Fruit fly (Drosophila melanogaster) whole organism, embryonic: Measurements from ENCODE around the gene CG15772.

Source experiments
- Ada2b ChIP-seq: fragments of 200-800 bp; sonication (Bioruptor generic); IDR thresholded peaks from 2 replicates; pipeline ENCODE4 v1.3.6; 2022; ENCODE audit warnings: missing biosample characterization, missing genetic modification characterization
- Aef1 ChIP-seq: fragments of 200-800 bp; sonication (Bioruptor generic); IDR thresholded peaks from 3 replicates; pipeline ENCODE4 v1.3.6; 2022; ENCODE audit warnings: missing biosample characterization, missing genetic modification characterization
- BEAF-32 ChIP-seq: fragments of 200-800 bp; sonication (Bioruptor generic); optimal IDR thresholded peaks from 3 replicates; lab custom pipeline; 2017; ENCODE audit warnings: missing biosample characterization, missing genetic modification characterization, mild to moderate bottlenecking, moderate library complexity, missing genetic modification reagents
- Bgb ChIP-seq: fragments of 200-800 bp; sonication (Bioruptor generic); IDR thresholded peaks from 2 replicates; pipeline ENCODE4 v1.3.6; 2022; ENCODE audit warnings: missing biosample characterization, missing genetic modification characterization; ENCODE audit not compliant: partially characterized antibody
- Blimp-1 ChIP-seq: fragments of 200-800 bp; sonication (Bioruptor generic); optimal IDR thresholded peaks from 3 replicates; lab custom pipeline; 2018; ENCODE audit warnings: missing biosample characterization, missing genetic modification characterization, mild to moderate bottlenecking, moderate library complexity, missing genetic modification reagents
- BtbVII ChIP-seq: fragments of 200-800 bp; sonication (Bioruptor generic); optimal IDR thresholded peaks from 3 replicates; lab custom pipeline; 2017; ENCODE audit warnings: missing biosample characterization, mild to moderate bottlenecking, missing genetic modification characterization
- CG1024 ChIP-seq: fragments of 200-800 bp; sonication (Bioruptor generic); IDR thresholded peaks from 2 replicates; pipeline ENCODE4 v1.3.6; 2022; ENCODE audit warnings: missing biosample characterization, missing genetic modification characterization
- CG11504 ChIP-seq: fragments of 200-800 bp; sonication (Bioruptor generic); optimal IDR thresholded peaks from 3 replicates; lab custom pipeline; 2019; ENCODE audit warnings: missing biosample characterization, mild to moderate bottlenecking, missing genetic modification characterization, moderate library complexity
- CG12299 ChIP-seq: fragments of 200-800 bp; sonication (Bioruptor generic); optimal IDR thresholded peaks from 2 replicates; lab custom pipeline; 2018; ENCODE audit warnings: missing biosample characterization, mild to moderate bottlenecking, missing genetic modification characterization
- CG13123 ChIP-seq: fragments of 200-800 bp; sonication (Bioruptor generic); optimal IDR thresholded peaks from 2 replicates; lab custom pipeline; 2016; ENCODE audit warnings: missing biosample characterization, missing genetic modification characterization
- CG15269 ChIP-seq: fragments of 200-800 bp; sonication (Bioruptor generic); optimal IDR thresholded peaks from 2 replicates; lab custom pipeline; 2018; ENCODE audit warnings: missing biosample characterization, mild to moderate bottlenecking, missing genetic modification characterization, moderate library complexity
- CG1603 ChIP-seq: fragments of 200-800 bp; sonication (Bioruptor generic); optimal IDR thresholded peaks from 2 replicates; lab custom pipeline; 2019; ENCODE audit warnings: missing biosample characterization, mild to moderate bottlenecking, missing genetic modification characterization, moderate library complexity
- CG17328 ChIP-seq: fragments of 200-800 bp; sonication (Bioruptor generic); IDR thresholded peaks from 2 replicates; pipeline ENCODE4 v1.3.6; 2022; ENCODE audit warnings: missing biosample characterization, missing genetic modification characterization
- CG17912 ChIP-seq: fragments of 200-800 bp; sonication (Bioruptor generic); optimal IDR thresholded peaks from 2 replicates; lab custom pipeline; 2018; ENCODE audit warnings: missing biosample characterization, mild to moderate bottlenecking, missing genetic modification characterization
- CG2120 ChIP-seq: fragments of 200-800 bp; sonication (Bioruptor generic); optimal IDR thresholded peaks from 3 replicates; lab custom pipeline; 2016; ENCODE audit warnings: missing biosample characterization, missing genetic modification characterization
- CG30431 ChIP-seq: fragments of 200-800 bp; sonication (Bioruptor generic); optimal IDR thresholded peaks from 2 replicates; lab custom pipeline; 2017; ENCODE audit warnings: missing biosample characterization, missing genetic modification characterization
- CG4707 ChIP-seq: fragments of 200-800 bp; sonication (Bioruptor generic); optimal IDR thresholded peaks from 2 replicates; lab custom pipeline; 2018; ENCODE audit warnings: missing biosample characterization, mild to moderate bottlenecking, missing genetic modification characterization, moderate library complexity
- CG6272 ChIP-seq: fragments of 200-800 bp; sonication (Bioruptor generic); IDR thresholded peaks from 2 replicates; pipeline ENCODE4 v1.3.6; 2022; ENCODE audit warnings: missing biosample characterization, missing genetic modification characterization
- CG6683 ChIP-seq: fragments of 200-800 bp; sonication (Bioruptor generic); optimal IDR thresholded peaks from 2 replicates; lab custom pipeline; 2017; ENCODE audit warnings: missing biosample characterization, mild to moderate bottlenecking, missing genetic modification characterization, missing genetic modification reagents
- CG8089 ChIP-seq: fragments of 200-800 bp; sonication (Bioruptor generic); optimal IDR thresholded peaks from 3 replicates; lab custom pipeline; 2016; ENCODE audit warnings: missing biosample characterization, missing genetic modification characterization
- CrebB ChIP-seq: fragments of 200-800 bp; sonication (Bioruptor generic); optimal IDR thresholded peaks from 3 replicates; lab custom pipeline; 2018; ENCODE audit warnings: missing biosample characterization, mild to moderate bottlenecking, missing genetic modification characterization
- D19B ChIP-seq: fragments of 200-800 bp; sonication (Bioruptor generic); optimal IDR thresholded peaks from 2 replicates; lab custom pipeline; 2017; ENCODE audit warnings: missing biosample characterization, mild to moderate bottlenecking, missing genetic modification characterization
- Fer3 ChIP-seq: fragments of 200-800 bp; sonication (Bioruptor generic); optimal IDR thresholded peaks from 2 replicates; lab custom pipeline; 2018; ENCODE audit warnings: missing biosample characterization, mild to moderate bottlenecking, missing genetic modification characterization, moderate library complexity
- Six4 ChIP-seq: fragments of 200-800 bp; sonication (Bioruptor generic); optimal IDR thresholded peaks from 2 replicates; lab custom pipeline; 2016; ENCODE audit warnings: missing biosample characterization, missing genetic modification characterization
- Sox102F ChIP-seq: fragments of 200-800 bp; sonication (Bioruptor generic); optimal IDR thresholded peaks from 2 replicates; lab custom pipeline; 2018; ENCODE audit warnings: missing biosample characterization, mild to moderate bottlenecking, missing genetic modification characterization, moderate library complexity
- ab ChIP-seq: fragments of 200-800 bp; sonication (Bioruptor generic); optimal IDR thresholded peaks from 2 replicates; lab custom pipeline; 2016; ENCODE audit warnings: missing biosample characterization, missing genetic modification characterization
- ac ChIP-seq: fragments of 200-800 bp; sonication (Bioruptor generic); optimal IDR thresholded peaks from 3 replicates; lab custom pipeline; 2017; ENCODE audit warnings: missing biosample characterization, mild to moderate bottlenecking, missing genetic modification characterization
- bbx ChIP-seq: fragments of 200-800 bp; sonication (Bioruptor generic); IDR thresholded peaks from 2 replicates; pipeline ENCODE4 v1.3.6; 2022; ENCODE audit warnings: missing biosample characterization, missing genetic modification characterization; ENCODE audit not compliant: partially characterized antibody
- cad ChIP-seq: fragments of >200 bp; optimal IDR thresholded peaks from 2 replicates; lab custom pipeline; 2017; ENCODE audit warnings: missing biosample characterization, missing genetic modification characterization
- cg ChIP-seq: fragments of 200-800 bp; sonication (Bioruptor generic); optimal IDR thresholded peaks from 3 replicates; lab custom pipeline; 2019; ENCODE audit warnings: missing biosample characterization, mild to moderate bottlenecking, missing genetic modification characterization, moderate library complexity
- chn ChIP-seq: fragments of 200-800 bp; sonication (Bioruptor generic); optimal IDR thresholded peaks from 2 replicates; lab custom pipeline; 2016; ENCODE audit warnings: missing biosample characterization, missing genetic modification characterization
- cwo ChIP-seq: fragments of 200-800 bp; sonication (Bioruptor generic); optimal IDR thresholded peaks from 3 replicates; lab custom pipeline; 2017; ENCODE audit warnings: missing biosample characterization, missing genetic modification characterization, mild to moderate bottlenecking, moderate library complexity, missing genetic modification reagents
- da ChIP-seq: fragments of 200-800 bp; sonication (Bioruptor generic); optimal IDR thresholded peaks from 2 replicates; lab custom pipeline; 2016; ENCODE audit warnings: missing biosample characterization, missing genetic modification characterization
- grau ChIP-seq: fragments of 200-800 bp; optimal IDR thresholded peaks from 3 replicates; lab custom pipeline; 2019; ENCODE audit warnings: missing biosample characterization, mild to moderate bottlenecking, missing genetic modification characterization, moderate library complexity
- gt ChIP-seq: fragments of 200-800 bp; sonication (Bioruptor generic); IDR thresholded peaks from 2 replicates; pipeline ENCODE4 v1.3.6; 2022; ENCODE audit warnings: missing biosample characterization, missing genetic modification characterization
- hth ChIP-seq: fragments of >200 bp; optimal IDR thresholded peaks from 2 replicates; lab custom pipeline; 2017; ENCODE audit warnings: inconsistent platforms
- ken ChIP-seq: fragments of 200-800 bp; sonication (Bioruptor generic); IDR thresholded peaks from 3 replicates; pipeline ENCODE4 v1.3.6; 2022; ENCODE audit warnings: missing biosample characterization, missing genetic modification characterization
- klu ChIP-seq: fragments of 200-800 bp; sonication (Bioruptor generic); IDR thresholded peaks from 2 replicates; pipeline ENCODE4 v1.3.6; 2022; ENCODE audit warnings: missing biosample characterization, missing genetic modification characterization
- kni ChIP-seq: fragments of 200-800 bp; sonication (Bioruptor generic); optimal IDR thresholded peaks from 3 replicates; lab custom pipeline; 2017; ENCODE audit warnings: mild to moderate bottlenecking, missing biosample characterization, missing genetic modification reagents, missing genetic modification characterization
- lab ChIP-seq: fragments of 200-800 bp; sonication (Bioruptor generic); optimal IDR thresholded peaks from 3 replicates; lab custom pipeline; 2017; ENCODE audit warnings: missing biosample characterization, missing genetic modification characterization, mild to moderate bottlenecking, moderate library complexity, missing genetic modification reagents
- mam ChIP-seq: fragments of 200-800 bp; sonication (Bioruptor generic); optimal IDR thresholded peaks from 3 replicates; lab custom pipeline; 2016; ENCODE audit warnings: missing biosample characterization, missing genetic modification characterization
- nau ChIP-seq: fragments of 200-800 bp; sonication (Bioruptor generic); optimal IDR thresholded peaks from 3 replicates; lab custom pipeline; 2017; ENCODE audit warnings: missing biosample characterization, mild to moderate bottlenecking, missing genetic modification characterization, missing genetic modification reagents
- pho ChIP-seq: fragments of 200-800 bp; sonication (Bioruptor generic); optimal IDR thresholded peaks from 2 replicates; lab custom pipeline; 2016; ENCODE audit warnings: missing biosample characterization, missing genetic modification characterization
- repo ChIP-seq: fragments of 200-800 bp; sonication (Bioruptor generic); optimal IDR thresholded peaks from 2 replicates; lab custom pipeline; 2016; ENCODE audit warnings: missing biosample characterization, missing genetic modification characterization
- run ChIP-seq: fragments of 200-800 bp; sonication (Bioruptor generic); optimal IDR thresholded peaks from 3 replicates; lab custom pipeline; 2018; ENCODE audit warnings: missing biosample characterization, mild to moderate bottlenecking, missing genetic modification characterization
- shn ChIP-seq: fragments of 200-800 bp; sonication (Bioruptor generic); optimal IDR thresholded peaks from 3 replicates; lab custom pipeline; 2016; ENCODE audit warnings: missing biosample characterization, missing genetic modification characterization
- slou ChIP-seq: fragments of 200-800 bp; sonication (Bioruptor generic); optimal IDR thresholded peaks from 3 replicates; lab custom pipeline; 2016; ENCODE audit warnings: missing biosample characterization, missing genetic modification characterization
- twi ChIP-seq: fragments of 200-800 bp; optimal IDR thresholded peaks from 2 replicates; lab custom pipeline; 2019; ENCODE audit warnings: missing biosample characterization, mild to moderate bottlenecking, missing genetic modification characterization, moderate library complexity
- zf30C ChIP-seq: fragments of 200-800 bp; sonication (Bioruptor generic); optimal IDR thresholded peaks from 3 replicates; lab custom pipeline; 2018; ENCODE audit warnings: missing biosample characterization, mild to moderate bottlenecking, missing genetic modification characterization
- zfh2 ChIP-seq: fragments of 200-800 bp; sonication (Bioruptor generic); optimal IDR thresholded peaks from 2 replicates; lab custom pipeline; 2016; ENCODE audit warnings: missing biosample characterization, missing genetic modification characterization

The CG15772 gene

dm6 chrX:5783260-5784040 lies 31.4 kb downstream of the CG15772 start (continued):
- TF ChIP-seq kni (GFP tag; lab: Kevin White, UChicago) (peak; percentile 8), bbx (no peak), grau (tag; lab: Kevin White, UChicago) (peak; percentile 38), Aef1 (GFP tag; lab: Robert Waterston, UW) (no peak), zfh2 (GFP tag; lab: Kevin White, UChicago) (no peak), CG11504 (tag; lab: Kevin White, UChicago) (peak; percentile 72), slou (GFP tag; lab: Kevin White, UChicago) (no peak), Fer3 (tag; lab: Kevin White, UChicago) (no peak), nau (GFP tag; lab: Kevin White, UChicago) (no peak), lab (GFP tag; lab: Kevin White, UChicago) (peak; percentile 34), twi (no peak), pho (GFP tag; lab: Kevin White, UChicago) (no peak), CrebB (tag; lab: Kevin White, UChicago) (no peak), cwo (GFP tag; lab: Kevin White, UChicago) (no peak), CG2120 (GFP tag; lab: Kevin White, UChicago) (no peak), CG17912 (no peak), zf30C (GFP tag; lab: Kevin White, UChicago) (no peak), Blimp-1 (peak; percentile 84), CG4707 (peak; percentile 75), CG6683 (no peak), CG12299 (tag; lab: Kevin White, UChicago) (no peak), CG6272 (GFP tag; lab: Robert Waterston, UW) (no peak), BtbVII (GFP tag; lab: Kevin White, UChicago) (no peak), mam (GFP tag; lab: Kevin White, UChicago) (no peak), repo (GFP tag; lab: Kevin White, UChicago) (no peak), CG17328 (0 out of 2 replicates have a peak, but pooled peaks have one; percentile 34), Ada2b (GFP tag; lab: Robert Waterston, UW) (no peak), Bgb (no peak), hth (lab: Kevin White, UChicago) (no peak), D19B (GFP tag; lab: Kevin White, UChicago) (no peak), CG1603 (tag; lab: Kevin White, UChicago) (peak; percentile 74), run (tag; lab: Kevin White, UChicago) (no peak), cg (GFP tag; lab: Kevin White, UChicago) (peak; percentile 23), ab (GFP tag; lab: Kevin White, UChicago) (no peak), CG1024 (GFP tag; lab: Robert Waterston, UW) (no peak), CG30431 (GFP tag; lab: Kevin White, UChicago) (no peak), CG13123 (GFP tag; lab: Kevin White, UChicago) (no peak), Sox102F (GFP tag; lab: Kevin White, UChicago) (peak; percentile 76), CG8089 (GFP tag; lab: Kevin White, UChicago) (no peak), ken (peak; percentile 64; the same call in 2 of the 3 replicates), chn (GFP tag; lab: Kevin White, UChicago) (no peak), ac (GFP tag; lab: Kevin White, UChicago) (no peak), Six4 (GFP tag; lab: Kevin White, UChicago) (no peak), klu (no peak), CG15269 (tag; lab: Kevin White, UChicago) (peak; percentile 47), shn (GFP tag; lab: Kevin White, UChicago) (no peak), BEAF-32 (GFP tag; lab: Kevin White, UChicago) (no peak), cad (no peak), gt (no peak), da (no peak)
